Worm (Caenorhabditis elegans) whole organism, L2 larva: Measurements from ENCODE around the gene srb-6.

Experiments used
- blmp-1 ChIP-seq: sonication (generic microtip); optimal IDR thresholded peaks from 2 replicates; lab custom pipeline; 2017; ENCODE audit warnings: missing genetic modification characterization, mild to moderate bottlenecking, missing compliant biosample characterization, antibody characterized with exemption, moderate library complexity; ENCODE audit not compliant: insufficient read depth
- lin-11 ChIP-seq: fragments of 150-350 bp; sonication (generic microtip); optimal IDR thresholded peaks from 2 replicates; lab custom pipeline; 2014; ENCODE audit warnings: missing biosample characterization, missing genetic modification characterization, inconsistent platforms, mixed read lengths
- lin-39 ChIP-seq: fragments of 150-350 bp; optimal IDR thresholded peaks from 2 replicates; lab custom pipeline; 2014; ENCODE audit warnings: missing biosample characterization, missing genetic modification reagents, missing genetic modification characterization
- nhr-12 ChIP-seq: fragments of 150-350 bp; optimal IDR thresholded peaks from 2 replicates; lab custom pipeline; 2014; ENCODE audit warnings: missing biosample characterization, missing genetic modification characterization
- nhr-237 ChIP-seq: fragments of 150-350 bp; optimal IDR thresholded peaks from 2 replicates; lab custom pipeline; 2014; ENCODE audit warnings: missing biosample characterization, missing genetic modification characterization
- zag-1 ChIP-seq: fragments of 150-350 bp; optimal IDR thresholded peaks from 2 replicates; lab custom pipeline; 2014; ENCODE audit warnings: missing biosample characterization, missing genetic modification characterization
- ztf-4 ChIP-seq: fragments of 150-350 bp; optimal IDR thresholded peaks from 2 replicates; lab custom pipeline; 2014; ENCODE audit warnings: missing biosample characterization, missing genetic modification characterization

DNA sequence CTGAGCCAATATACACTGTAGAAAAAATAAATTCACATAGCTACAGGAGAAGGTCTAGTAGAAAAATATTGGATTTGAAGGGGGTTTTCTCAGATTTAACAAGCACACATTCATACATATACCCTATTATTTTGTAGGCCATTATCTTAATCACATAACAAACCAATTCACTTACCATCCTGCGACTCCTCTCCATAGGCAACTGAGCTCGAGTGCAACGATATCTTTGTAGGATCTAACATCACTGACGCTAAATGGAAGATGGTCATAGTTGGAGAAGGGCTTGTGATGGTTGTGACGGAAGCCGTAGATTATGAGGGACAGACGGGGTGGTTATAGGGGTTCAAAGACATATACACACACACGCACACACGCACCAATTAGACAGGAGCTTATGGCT lies 30.6 kb upstream of the srb-6 start:
- TF ChIP-seq nhr-12 (tag; lab: Kevin White, UChicago) (no peak), blmp-1 (tag; lab: Kevin White, UChicago) (no peak), lin-39 (no peak), zag-1 (tag; lab: Kevin White, UChicago) (no peak), lin-11 (tag; lab: Kevin White, UChicago) (no peak), ztf-4 (tag; lab: Kevin White, UChicago) (no peak), nhr-237 (no peak)
